Worm (Caenorhabditis elegans): ENCODE data around the gene fbxa-166.

fbxa-166 gene

ce11 chrII:1595137-1595536 is 23.7 kb downstream of the fbxa-166 start, which contains the start of gene clec-20:
clec-20 (minus strand) TSS chrII:1595237.
- TF ChIP-seq dpl-1 (GFP tag; optimal IDR thresholded peaks at IDR 0.05) (no peak), ztf-18 (tag; optimal IDR thresholded peaks at IDR 0.05) (no peak), madf-8 (GFP tag; conservative IDR thresholded peaks at IDR 0.05) (no peak), lsl-1 (GFP tag; optimal IDR thresholded peaks at IDR 0.05) (no peak), ztf-6 (GFP tag; IDR thresholded peaks at IDR 0.05) (no peak), ceh-40 (GFP tag; IDR thresholded peaks at IDR 0.05) (no peak), Y67H2A.10 (GFP tag; conservative IDR thresholded peaks at IDR 0.05) (no peak), cebp-1 (GFP tag; IDR thresholded peaks at IDR 0.05) (no peak), cebp-1 (tag; optimal IDR thresholded peaks at IDR 0.05) (no peak), T26A5.8 (tag; optimal IDR thresholded peaks at IDR 0.05) (no peak), athp-1 (tag; optimal IDR thresholded peaks at IDR 0.05) (no peak), Y56A3A.18 (GFP tag; IDR thresholded peaks at IDR 0.05) (no peak), Y95B8A.8 (GFP tag; IDR thresholded peaks at IDR 0.05) (no peak), him-1 (tag; optimal IDR thresholded peaks at IDR 0.05) (no peak), ztf-28 (GFP tag; IDR thresholded peaks at IDR 0.05) (no peak), zfh-2 (GFP tag; conservative IDR thresholded peaks at IDR 0.05) (no peak), egl-18 (GFP tag; IDR thresholded peaks at IDR 0.05) (no peak), hmg-1.2 (GFP tag; IDR thresholded peaks at IDR 0.05) (no peak), snpc-1.1 (tag; optimal IDR thresholded peaks at IDR 0.05; ENCODE audit: insufficient read depth) (no peak), nhr-120 (GFP tag; IDR thresholded peaks at IDR 0.05) (no peak), dpff-1 (tag; optimal IDR thresholded peaks at IDR 0.05) (no peak)

DNA sequence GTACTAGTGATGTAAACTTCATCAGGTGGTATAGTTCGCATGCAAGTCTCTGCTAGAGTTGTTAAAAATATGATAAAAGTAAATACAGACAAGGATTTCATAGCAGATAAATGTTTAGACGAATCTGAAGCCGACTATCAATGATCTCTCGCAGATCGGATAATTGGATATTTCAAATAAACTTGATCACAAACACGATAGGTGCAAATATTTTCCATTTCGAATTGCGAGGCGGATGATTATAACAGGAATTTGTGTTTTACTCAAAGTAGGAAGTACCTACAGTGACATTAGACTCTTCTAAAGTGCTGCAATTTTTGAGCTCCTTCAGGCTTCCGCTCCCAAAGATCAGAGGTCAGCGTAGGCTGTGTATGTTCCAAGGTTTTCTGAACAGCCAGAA is 29.0 kb downstream of the fbxa-166 start, which contains the start of gene T07H3.7:
Gene T07H3.7 (minus strand): TSS at position 101 of the 400 bp plus-strand sequence.
- no peak for TF ChIP-seq rpc-1 (optimal IDR thresholded peaks at IDR 0.05)
- TF ChIP-seq rpc-1 (tag; optimal IDR thresholded peaks at IDR 0.05): no peak
- no peak for TF ChIP-seq hlh-12 (tag; optimal IDR thresholded peaks at IDR 0.05)
- no peak for TF ChIP-seq B0336.3 (GFP tag; IDR thresholded peaks at IDR 0.05)
- no peak for TF ChIP-seq snpc-1.1 (tag; optimal IDR thresholded peaks at IDR 0.05; ENCODE audit: insufficient read depth)
- no peak for TF ChIP-seq ztf-18 (tag; optimal IDR thresholded peaks at IDR 0.05)
- TF ChIP-seq tbp1 (GFP tag; optimal IDR thresholded peaks at IDR 0.05): no peak
- no peak for TF ChIP-seq ceh-40 (GFP tag; IDR thresholded peaks at IDR 0.05)
- no peak for TF ChIP-seq hmg-20 (GFP tag; IDR thresholded peaks at IDR 0.05)
- no peak for TF ChIP-seq aptf-2 (GFP tag; conservative IDR thresholded peaks at IDR 0.05)
- TF ChIP-seq ccch-3 (GFP tag; optimal IDR thresholded peaks at IDR 0.05): no peak
- TF ChIP-seq ets-4 (GFP tag; optimal IDR thresholded peaks at IDR 0.05): no peak
- no peak for TF ChIP-seq lin-35 (GFP tag; optimal IDR thresholded peaks at IDR 0.05)
- TF ChIP-seq pha-4 (tag; optimal IDR thresholded peaks at IDR 0.05): no peak
- no peak for TF ChIP-seq gei-17 (GFP tag; optimal IDR thresholded peaks at IDR 0.05)

- no peak for TF ChIP-seq nhr-27 (tag; optimal IDR thresholded peaks at IDR 0.05)
- no peak for TF ChIP-seq chd-7 (tag; optimal IDR thresholded peaks at IDR 0.05)
- TF ChIP-seq ceh-91 (GFP tag; IDR thresholded peaks at IDR 0.05): no peak
- no peak for TF ChIP-seq T07F8.4 (tag; optimal IDR thresholded peaks at IDR 0.05)
- no peak for TF ChIP-seq bed-2 (GFP tag; IDR thresholded peaks at IDR 0.05)
- TF ChIP-seq somi-1 (GFP tag; optimal IDR thresholded peaks at IDR 0.05): no peak
- no peak for TF ChIP-seq die-1 (tag; optimal IDR thresholded peaks at IDR 0.05)
- no peak for TF ChIP-seq unc-62 (GFP tag; optimal IDR thresholded peaks at IDR 0.05)
- TF ChIP-seq efl-1 (GFP tag; optimal IDR thresholded peaks at IDR 0.05): no peak
- no peak for TF ChIP-seq nfya-2 (GFP tag; IDR thresholded peaks at IDR 0.05)
- TF ChIP-seq lsl-1 (GFP tag; optimal IDR thresholded peaks at IDR 0.05): no peak
- TF ChIP-seq attf-6 (GFP tag; IDR thresholded peaks at IDR 0.05): no peak
- no peak for TF ChIP-seq ceh-40 (GFP tag; IDR thresholded peaks at IDR 0.05)
- TF ChIP-seq egl-18 (GFP tag; IDR thresholded peaks at IDR 0.05): no peak
- no peak for TF ChIP-seq K12H6.12 (tag; optimal IDR thresholded peaks at IDR 0.05)
- no peak for TF ChIP-seq nfya-1 (tag; optimal IDR thresholded peaks at IDR 0.05; ENCODE audit: borderline replicate concordance, insufficient read depth)
- TF ChIP-seq pha-4 (tag; optimal IDR thresholded peaks at IDR 0.05): no peak
- TF ChIP-seq sptf-2 (GFP tag; optimal IDR thresholded peaks at IDR 0.05): no peak
- no peak for TF ChIP-seq F33H1.4 (GFP tag; IDR thresholded peaks at IDR 0.05)
- no peak for TF ChIP-seq ztf-26 (tag; optimal IDR thresholded peaks at IDR 0.05)
These were observed 32.5 kb downstream of the fbxa-166 start, which contains the start of gene T07H3.8 for ce11 chrII:1586305-1586704. T07H3.8 (plus strand) TSS chrII:1586605.
